Fruit fly (Drosophila melanogaster): ENCODE data around the gene pll.

Gene pll

dm6 chr3R:27270379-27271266, 17.6 kb upstream of the pll start:
- TF ChIP-seq Pdp1 (GFP tag; optimal IDR thresholded peaks at IDR 0.05) (peak in 1 of 2 experiments; percentile 68), chinmo (GFP tag; IDR thresholded peaks at IDR 0.05; ENCODE audit: partially characterized antibody) (0 out of 4 replicates have a peak, but pooled peaks have one; percentile 29), nom (GFP tag; optimal IDR thresholded peaks at IDR 0.05) (peak; percentile 50), CG12769 (tag; optimal IDR thresholded peaks at IDR 0.05) (peak; percentile 15), gcm (GFP tag; optimal IDR thresholded peaks at IDR 0.05) (peak; percentile 18), CG11696 (GFP tag; IDR thresholded peaks at IDR 0.05) (no peak), CG18011 (GFP tag; optimal IDR thresholded peaks at IDR 0.05) (no peak), fd3F (GFP tag; optimal IDR thresholded peaks at IDR 0.05) (no peak), HmgD (GFP tag; optimal IDR thresholded peaks at IDR 0.05) (no peak), vnd (GFP tag; IDR thresholded peaks at IDR 0.05; ENCODE audit: partially characterized antibody) (no peak), gsb (GFP tag; IDR thresholded peaks at IDR 0.05) (no peak), chm (GFP tag; IDR thresholded peaks at IDR 0.05) (no peak), tio (GFP tag; optimal IDR thresholded peaks at IDR 0.05) (no peak), CG8359 (GFP tag; optimal IDR thresholded peaks at IDR 0.05; ENCODE audit: borderline replicate concordance) (no peak), cg (GFP tag; optimal IDR thresholded peaks at IDR 0.05) (peak; percentile 80), CG8924 (tag; optimal IDR thresholded peaks at IDR 0.05) (no peak), Fer3 (tag; optimal IDR thresholded peaks at IDR 0.05) (no peak), Med (GFP tag) (peak; percentile 31), br (optimal IDR thresholded peaks at IDR 0.05) (no peak), Atf3 (GFP tag; optimal IDR thresholded peaks at IDR 0.05) (no peak), crol (GFP tag; IDR thresholded peaks at IDR 0.05) (peak; percentile 56), klu (GFP tag; IDR thresholded peaks at IDR 0.05) (no peak), Trl (optimal IDR thresholded peaks at IDR 0.05) (no peak), Trl (GFP tag; optimal IDR thresholded peaks at IDR 0.05) (no peak), CG17385 (GFP tag; optimal IDR thresholded peaks at IDR 0.05) (peak; percentile 25), CG7745 (tag; optimal IDR thresholded peaks at IDR 0.05) (no peak), Dref (GFP tag; IDR thresholded peaks at IDR 0.05) (no peak), MBD-R2 (GFP tag; IDR thresholded peaks at IDR 0.05) (peak; percentile 5; the same call in 1 of the 2 replicates), CG4360 (GFP tag; IDR thresholded peaks at IDR 0.05) (peak; percentile 65), Deaf1 (tag; optimal IDR thresholded peaks at IDR 0.05) (peak; percentile 62), ato (GFP tag; IDR thresholded peaks at IDR 0.05; ENCODE audit: partially characterized antibody) (no peak), Abd-B (GFP tag; optimal IDR thresholded peaks at IDR 0.05) (no peak), Dfd (GFP tag; optimal IDR thresholded peaks at IDR 0.05) (no peak), CG11723 (GFP tag; optimal IDR thresholded peaks at IDR 0.05) (no peak), hth (optimal IDR thresholded peaks at IDR 0.05) (no peak), cad (GFP tag; optimal IDR thresholded peaks at IDR 0.05) (no peak), sug (tag; optimal IDR thresholded peaks at IDR 0.05) (peak; percentile 17)

- TF ChIP-seq tap (tag; optimal IDR thresholded peaks at IDR 0.05) (no peak), unc-4 (GFP tag; IDR thresholded peaks at IDR 0.05; ENCODE audit: partially characterized antibody) (no peak), CG15696 (tag; optimal IDR thresholded peaks at IDR 0.05) (no peak), toy (GFP tag; IDR thresholded peaks at IDR 0.05) (no peak), Oaz (GFP tag; IDR thresholded peaks at IDR 0.05) (no peak)
Observed at dm6 chr3R:27265330-27265729, 12.3 kb upstream of the pll start, which contains the start of the genes CG14262 and CG14260. CG14262 (minus strand) TSS chr3R:27265430. CG14260 (plus strand) TSS chr3R:27265457.

All from whole organism, embryonic.